Fruit fly (Drosophila melanogaster): ENCODE data around the gene CG43784.
"Not testable (repeated sequence)": the region's sequence is repeated elsewhere in the genome, so short reads cannot be mapped to it uniquely, and the experiment has no call there.

CG43784 gene

DNA sequence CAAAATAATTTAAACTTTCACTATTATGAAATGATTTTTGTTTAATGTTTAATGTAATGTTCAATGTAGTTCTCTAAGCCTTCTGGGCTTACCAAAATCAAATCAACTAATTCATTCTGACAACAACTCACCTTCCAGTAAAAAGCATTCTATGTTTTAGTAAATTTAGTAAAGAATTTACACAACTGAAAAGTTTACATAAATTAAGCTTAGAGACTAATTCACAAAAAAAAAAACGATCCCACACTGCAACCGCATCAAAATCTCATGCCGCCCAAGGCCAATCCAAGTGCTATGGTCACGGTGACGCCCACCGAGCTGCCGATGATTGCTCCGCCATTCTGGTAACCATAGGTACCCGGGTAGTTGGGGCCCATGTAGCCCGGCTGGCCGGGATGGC, 19.2 kb downstream of the CG43784 start, which contains the start of gene CG45491:
Gene CG45491 (minus strand): TSS at position 101 of the 400 bp plus-strand sequence.
- not testable (repeated sequence) for TF ChIP-seq Snoo (tag; optimal IDR thresholded peaks at IDR 0.05); CG14655 (GFP tag; optimal IDR thresholded peaks at IDR 0.05); CG34367 (tag; optimal IDR thresholded peaks at IDR 0.05)

DNA sequence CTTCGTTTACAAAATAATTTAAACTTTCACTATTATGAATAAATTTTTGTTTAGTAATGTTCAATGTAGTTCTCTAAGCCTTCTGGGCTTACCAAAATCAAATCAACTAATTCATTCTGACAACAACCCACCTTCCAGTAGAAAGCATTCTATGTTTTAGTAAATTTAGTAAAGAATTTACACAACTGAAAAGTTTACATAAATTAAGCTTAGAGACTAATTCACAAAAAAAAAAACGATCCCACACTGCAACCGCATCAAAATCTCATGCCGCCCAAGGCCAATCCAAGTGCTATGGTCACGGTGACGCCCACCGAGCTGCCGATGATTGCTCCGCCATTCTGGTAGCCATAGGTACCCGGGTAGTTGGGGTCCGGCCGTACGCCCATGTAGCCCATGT, 23.9 kb downstream of the CG43784 start, which contains the start of gene CG45490:
Gene CG45490 (minus strand): TSS at position 101 of the 400 bp plus-strand sequence.
- TF ChIP-seq CG14655 (GFP tag; optimal IDR thresholded peaks at IDR 0.05); gl (tag; optimal IDR thresholded peaks at IDR 0.05); D1 (tag; optimal IDR thresholded peaks at IDR 0.05): not testable (repeated sequence)

DNA sequence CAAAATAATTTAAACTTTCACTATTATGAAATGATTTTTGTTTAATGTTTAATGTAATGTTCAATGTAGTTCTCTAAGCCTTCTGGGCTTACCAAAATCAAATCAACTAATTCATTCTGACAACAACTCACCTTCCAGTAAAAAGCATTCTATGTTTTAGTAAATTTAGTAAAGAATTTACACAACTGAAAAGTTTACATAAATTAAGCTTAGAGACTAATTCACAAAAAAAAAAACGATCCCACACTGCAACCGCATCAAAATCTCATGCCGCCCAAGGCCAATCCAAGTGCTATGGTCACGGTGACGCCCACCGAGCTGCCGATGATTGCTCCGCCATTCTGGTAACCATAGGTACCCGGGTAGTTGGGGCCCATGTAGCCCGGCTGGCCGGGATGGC, 29.1 kb downstream of the CG43784 start, which contains the start of gene CG45489:
Gene CG45489 (minus strand): TSS at position 101 of the 400 bp plus-strand sequence.
- TF ChIP-seq CG8301 (tag; optimal IDR thresholded peaks at IDR 0.05); CG13204 (GFP tag; optimal IDR thresholded peaks at IDR 0.05); Pif1B (GFP tag; optimal IDR thresholded peaks at IDR 0.05): not testable (repeated sequence)

DNA sequence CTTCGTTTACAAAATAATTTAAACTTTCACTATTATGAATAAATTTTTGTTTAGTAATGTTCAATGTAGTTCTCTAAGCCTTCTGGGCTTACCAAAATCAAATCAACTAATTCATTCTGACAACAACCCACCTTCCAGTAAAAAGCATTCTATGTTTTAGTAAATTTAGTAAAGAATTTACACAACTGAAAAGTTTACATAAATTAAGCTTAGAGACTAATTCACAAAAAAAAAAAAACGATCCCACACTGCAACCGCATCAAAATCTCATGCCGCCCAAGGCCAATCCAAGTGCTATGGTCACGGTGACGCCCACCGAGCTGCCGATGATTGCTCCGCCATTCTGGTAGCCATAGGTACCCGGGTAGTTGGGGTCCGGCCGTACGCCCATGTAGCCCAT, 37.8 kb downstream of the CG43784 start, which contains the start of gene CG45488:
Gene CG45488 (minus strand): TSS at position 101 of the 400 bp plus-strand sequence.
- TF ChIP-seq EcR (GFP tag; optimal IDR thresholded peaks at IDR 0.05); CG15710 (tag; optimal IDR thresholded peaks at IDR 0.05); CG14655 (GFP tag; optimal IDR thresholded peaks at IDR 0.05): not testable (repeated sequence)

DNA sequence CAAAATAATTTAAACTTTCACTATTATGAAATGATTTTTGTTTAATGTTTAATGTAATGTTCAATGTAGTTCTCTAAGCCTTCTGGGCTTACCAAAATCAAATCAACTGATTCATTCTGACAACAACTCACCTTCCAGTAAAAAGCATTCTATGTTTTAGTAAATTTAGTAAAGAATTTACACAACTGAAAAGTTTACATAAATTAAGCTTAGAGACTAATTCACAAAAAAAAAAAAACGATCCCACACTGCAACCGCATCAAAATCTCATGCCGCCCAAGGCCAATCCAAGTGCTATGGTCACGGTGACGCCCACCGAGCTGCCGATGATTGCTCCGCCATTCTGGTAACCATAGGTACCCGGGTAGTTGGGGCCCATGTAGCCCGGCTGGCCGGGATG, 43.0 kb downstream of the CG43784 start, which contains the start of gene CG45487:
Gene CG45487 (minus strand): TSS at position 101 of the 400 bp plus-strand sequence.
- TF ChIP-seq Pif1B (GFP tag; optimal IDR thresholded peaks at IDR 0.05); Snoo (tag; optimal IDR thresholded peaks at IDR 0.05); CG4496 (GFP tag; IDR thresholded peaks at IDR 0.05): not testable (repeated sequence)

DNA sequence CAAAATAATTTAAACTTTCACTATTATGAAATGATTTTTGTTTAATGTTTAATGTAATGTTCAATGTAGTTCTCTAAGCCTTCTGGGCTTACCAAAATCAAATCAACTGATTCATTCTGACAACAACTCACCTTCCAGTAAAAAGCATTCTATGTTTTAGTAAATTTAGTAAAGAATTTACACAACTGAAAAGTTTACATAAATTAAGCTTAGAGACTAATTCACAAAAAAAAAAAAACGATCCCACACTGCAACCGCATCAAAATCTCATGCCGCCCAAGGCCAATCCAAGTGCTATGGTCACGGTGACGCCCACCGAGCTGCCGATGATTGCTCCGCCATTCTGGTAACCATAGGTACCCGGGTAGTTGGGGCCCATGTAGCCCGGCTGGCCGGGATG, 48.1 kb downstream of the CG43784 start, which contains the start of gene CG45486:
Gene CG45486 (minus strand): TSS at position 101 of the 400 bp plus-strand sequence.
- TF ChIP-seq CG8301 (tag; optimal IDR thresholded peaks at IDR 0.05); CG12605 (GFP tag; IDR thresholded peaks at IDR 0.05); CG15710 (tag; optimal IDR thresholded peaks at IDR 0.05): not testable (repeated sequence)
